Worm (Caenorhabditis elegans) whole organism, L4/young adult: ENCODE results near the gene cdo-1.

ENCODE experiments used
- W03F9.2 ChIP-seq: fragments of 150-350 bp; optimal IDR thresholded peaks from 2 replicates; lab custom pipeline; 2014; ENCODE audit warnings: missing biosample characterization, missing genetic modification characterization
- dao-5 ChIP-seq: sonication (generic microtip); optimal IDR thresholded peaks from 2 replicates; lab custom pipeline; 2016; ENCODE audit warnings: missing genotype, missing genetic modification characterization, moderate library complexity, missing compliant biosample characterization
- him-1 ChIP-seq: sonication (generic microtip); optimal IDR thresholded peaks from 2 replicates; lab custom pipeline; 2016; ENCODE audit warnings: missing genotype, missing genetic modification reagents, missing genetic modification characterization, missing compliant biosample characterization

The cdo-1 gene

ce11 chrX:863478-863877 lies at the start of gene cdo-1:
cdo-1 (minus strand) TSS chrX:863578.
- TF ChIP-seq dao-5 (tag; lab: Kevin White, UChicago) (no peak), W03F9.2 (tag; lab: Kevin White, UChicago) (no peak), him-1 (tag; lab: Kevin White, UChicago) (no peak)

- TF ChIP-seq dao-5 (tag; lab: Kevin White, UChicago) (no peak), W03F9.2 (tag; lab: Kevin White, UChicago) (no peak), him-1 (tag; lab: Kevin White, UChicago) (no peak)
Measured at ce11 chrX:912990-913389, 49.6 kb upstream of the cdo-1 start, which contains the start of gene F35H12.6. F35H12.6 (plus strand) TSS chrX:913290.

ce11 chrX:912564-912963 lies 49.2 kb upstream of the cdo-1 start:
- TF ChIP-seq him-1 (tag; lab: Kevin White, UChicago), result no peak
- no peak for TF ChIP-seq dao-5 (tag; lab: Kevin White, UChicago)
- no peak for TF ChIP-seq W03F9.2 (tag; lab: Kevin White, UChicago)

ce11 chrX:910337-910736 lies 47.0 kb upstream of the cdo-1 start:
- TF ChIP-seq dao-5 (tag; lab: Kevin White, UChicago), result no peak
- TF ChIP-seq W03F9.2 (tag; lab: Kevin White, UChicago), result no peak
- TF ChIP-seq him-1 (tag; lab: Kevin White, UChicago), result peak; percentile 13

- TF ChIP-seq dao-5 (tag; lab: Kevin White, UChicago), result no peak
- TF ChIP-seq him-1 (tag; lab: Kevin White, UChicago), result no peak
- TF ChIP-seq W03F9.2 (tag; lab: Kevin White, UChicago), result no peak
Measured at ce11 chrX:902512-902911, 39.1 kb upstream of the cdo-1 start, which contains the start of gene ZC13.10. ZC13.10 (minus strand) TSS chrX:902612.

- TF ChIP-seq him-1 (tag; lab: Kevin White, UChicago), result no peak
- TF ChIP-seq W03F9.2 (tag; lab: Kevin White, UChicago), result no peak
- TF ChIP-seq dao-5 (tag; lab: Kevin White, UChicago), result no peak
Measured at ce11 chrX:897948-898347, 34.6 kb upstream of the cdo-1 start, which contains the start of gene mab-7. mab-7 (minus strand) TSS chrX:898048.

- TF ChIP-seq him-1 (tag; lab: Kevin White, UChicago), result no peak
- TF ChIP-seq dao-5 (tag; lab: Kevin White, UChicago), result no peak
- TF ChIP-seq W03F9.2 (tag; lab: Kevin White, UChicago), result no peak
Measured at ce11 chrX:888294-888693, 24.9 kb upstream of the cdo-1 start, which contains the start of gene mam-1. mam-1 (minus strand) TSS chrX:888394.

- TF ChIP-seq him-1 (tag; lab: Kevin White, UChicago) (no peak), dao-5 (tag; lab: Kevin White, UChicago) (no peak), W03F9.2 (tag; lab: Kevin White, UChicago) (no peak)
Measured at ce11 chrX:880367-880766, 17.0 kb upstream of the cdo-1 start, which contains the start of gene ZC13.2. ZC13.2 (plus strand) TSS chrX:880667.

ce11 chrX:876935-877334 lies 13.6 kb upstream of the cdo-1 start, which contains the start of gene ZC13.1:
ZC13.1 (plus strand) TSS chrX:877239.
- TF ChIP-seq dao-5 (tag; lab: Kevin White, UChicago) (no peak), him-1 (tag; lab: Kevin White, UChicago) (no peak), W03F9.2 (tag; lab: Kevin White, UChicago) (no peak)

ce11 chrX:873634-874033 lies 10.3 kb upstream of the cdo-1 start:
- no peak for TF ChIP-seq W03F9.2 (tag; lab: Kevin White, UChicago)
- no peak for TF ChIP-seq him-1 (tag; lab: Kevin White, UChicago)
- TF ChIP-seq dao-5 (tag; lab: Kevin White, UChicago), result no peak

- no peak for TF ChIP-seq dao-5 (tag; lab: Kevin White, UChicago)
- no peak for TF ChIP-seq him-1 (tag; lab: Kevin White, UChicago)
- TF ChIP-seq W03F9.2 (tag; lab: Kevin White, UChicago), result no peak
Measured at ce11 chrX:871957-872715, 8.8 kb upstream of the cdo-1 start, which contains the start of gene F56F10.1. F56F10.1 (plus strand) TSS chrX:872603.

ce11 chrX:871020-871419 lies 7.6 kb upstream of the cdo-1 start, which contains the start of gene lgl-1:
lgl-1 (minus strand) TSS chrX:871089.
- TF ChIP-seq W03F9.2 (tag; lab: Kevin White, UChicago) (no peak), him-1 (tag; lab: Kevin White, UChicago) (no peak), dao-5 (tag; lab: Kevin White, UChicago) (no peak)

ce11 chrX:865214-865613 lies 1.8 kb upstream of the cdo-1 start:
- TF ChIP-seq W03F9.2 (tag; lab: Kevin White, UChicago) (no peak), dao-5 (tag; lab: Kevin White, UChicago) (no peak), him-1 (tag; lab: Kevin White, UChicago) (no peak)
